Worm (Caenorhabditis elegans) whole organism, L4 larva: ENCODE results near the gene irld-7.

Experiments
- F49E8.2 ChIP-seq: sonication (generic microtip); optimal IDR thresholded peaks from 2 replicates; lab custom pipeline; 2016; ENCODE audit warnings: missing compliant biosample characterization, mild to moderate bottlenecking, missing genetic modification characterization, borderline replicate concordance
- R02D3.7 ChIP-seq: fragments of 150-350 bp; sonication (generic microtip); optimal IDR thresholded peaks from 3 replicates; lab custom pipeline; 2014; ENCODE audit warnings: missing biosample characterization, missing genetic modification characterization
- ZK546.5 ChIP-seq, 2 experiments: sonication (generic microtip); optimal IDR thresholded peaks; 2 replicates each; lab custom pipeline; 2017; ENCODE audit warnings: missing biosample characterization in 2 of 2, missing genetic modification characterization in 2 of 2
- ceh-44 ChIP-seq: fragments of 200-800 bp; sonication (Bioruptor generic); IDR thresholded peaks from 2 replicates; pipeline ENCODE4 v1.3.6; 2022; ENCODE audit warnings: missing genetic modification reagents, missing genetic modification characterization, missing compliant biosample characterization
- ceh-62 ChIP-seq: sonication (generic microtip); optimal IDR thresholded peaks from 2 replicates; lab custom pipeline; 2017; ENCODE audit warnings: missing biosample characterization, missing genetic modification characterization
- hlh-30 ChIP-seq: sonication (generic microtip); optimal IDR thresholded peaks from 2 replicates; lab custom pipeline; 2017; ENCODE audit warnings: antibody characterized with exemption, mild to moderate bottlenecking, missing genetic modification characterization, missing compliant biosample characterization; ENCODE audit not compliant: insufficient read depth
- jun-1 ChIP-seq: fragments of 150-350 bp; optimal IDR thresholded peaks from 2 replicates; lab custom pipeline; 2014; ENCODE audit warnings: missing biosample characterization, missing genetic modification reagents, missing genetic modification characterization
- lin-15B ChIP-seq: fragments of 150-350 bp; sonication (generic microtip); optimal IDR thresholded peaks from 3 replicates; lab custom pipeline; 2014; ENCODE audit warnings: missing biosample characterization, missing genetic modification characterization
- lsy-2 ChIP-seq, 2 experiments: fragments of 150-350 bp in 1 of 2; sonication (generic microtip) in 1 of 2; optimal IDR thresholded peaks; 2 replicates each; lab custom pipeline; 2014 to 2017; ENCODE audit warnings: missing biosample characterization in 2 of 2, missing genetic modification characterization in 2 of 2
- pha-4 ChIP-seq, 2 experiments: fragments of 150-350 bp in 1 of 2; fragments of 200-800 bp in 1 of 2; sonication (Bioruptor generic) in 1 of 2; IDR thresholded peaks in 1 of 2; optimal IDR thresholded peaks in 1 of 2; 2 replicates each; pipeline versions ENCODE4 v1.3.6 to Lab custom; 2014 to 2022; ENCODE audit warnings: missing genetic modification characterization in 2 of 2, missing genetic modification reagents in 2 of 2, missing biosample characterization in 1 of 2, missing compliant biosample characterization in 1 of 2
- unc-62 ChIP-seq, 3 experiments: fragments of 150-350 bp in 1 of 3; sonication (generic microtip); optimal IDR thresholded peaks in 2 of 3; peaks in 1 of 3; 1 replicate in 1 of 3; 2 replicates in 2 of 3; lab custom pipeline; 2014 to 2017; ENCODE audit warnings: missing biosample characterization in 3 of 3, missing genetic modification characterization in 3 of 3, missing genetic modification reagents in 3 of 3, missing genotype in 1 of 3
- ztf-11 ChIP-seq: fragments of 150-350 bp; optimal IDR thresholded peaks from 2 replicates; lab custom pipeline; 2014; ENCODE audit warnings: missing biosample characterization, missing genetic modification characterization

DNA sequence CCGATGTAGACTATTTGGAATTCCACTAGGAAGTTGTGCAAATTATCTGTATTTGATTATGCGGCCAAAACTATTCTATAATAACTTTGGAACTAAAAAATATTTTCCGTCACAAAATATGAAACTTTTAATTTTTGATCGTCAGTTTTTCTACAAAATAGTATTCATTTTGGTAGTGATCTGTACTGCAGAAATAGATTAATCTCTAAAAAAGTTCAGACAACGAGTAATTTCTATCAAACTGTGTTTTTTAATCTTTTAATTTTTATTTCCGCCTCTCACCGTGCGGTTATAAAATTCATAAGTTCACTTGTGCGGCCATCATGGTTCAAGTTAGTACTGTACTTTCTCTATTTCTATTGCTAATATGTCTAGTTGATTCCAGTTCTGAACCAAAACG, 48.1 kb downstream of the irld-7 start, which contains the start of gene C01B10.7:
- TF ChIP-seq R02D3.7 (no peak), unc-62 (GFP tag; optimal IDR thresholded peaks at IDR 0.05 in 1 of 2; lab: Kevin White, UChicago) (no peak), unc-62 (tag; optimal IDR thresholded peaks at IDR 0.05; lab: Kevin White, UChicago) (no peak), ceh-44 (GFP tag; lab: Robert Waterston, UW) (no peak), ZK546.5 (tag; optimal IDR thresholded peaks at IDR 0.05; lab: Kevin White, UChicago) (no peak), F49E8.2 (tag; lab: Kevin White, UChicago) (no peak), ztf-11 (tag; lab: Kevin White, UChicago) (no peak), lin-15B (no peak), jun-1 (no peak), ceh-62 (no peak), pha-4 (GFP tag; IDR thresholded peaks at IDR 0.05; lab: Robert Waterston, UW) (no peak), pha-4 (tag; optimal IDR thresholded peaks at IDR 0.05; lab: Kevin White, UChicago) (no peak), lsy-2 (tag; optimal IDR thresholded peaks at IDR 0.05; lab: Kevin White, UChicago) (no peak), hlh-30 (no peak)
